Worm (Caenorhabditis elegans) whole organism, early embryonic: Measurements from ENCODE around the gene C06E2.2.

Source experiments
- B0310.2 ChIP-seq: sonication (generic microtip); optimal IDR thresholded peaks from 2 replicates; lab custom pipeline; 2016; ENCODE audit warnings: mild to moderate bottlenecking, missing genetic modification characterization, missing compliant biosample characterization
- F13C5.2 ChIP-seq: sonication (generic microtip); optimal IDR thresholded peaks from 2 replicates; lab custom pipeline; 2017; ENCODE audit warnings: mild to moderate bottlenecking, missing genetic modification characterization, inconsistent platforms, missing compliant biosample characterization
- aly-1 ChIP-seq: sonication (generic microtip); optimal IDR thresholded peaks from 2 replicates; lab custom pipeline; 2016; ENCODE audit warnings: missing genetic modification characterization, missing compliant biosample characterization
- ama-1 ChIP-seq: fragments of 150-350 bp; optimal IDR thresholded peaks from 2 replicates; lab custom pipeline; 2014
- ceh-13 ChIP-seq: fragments of 200-800 bp; sonication (Bioruptor generic); optimal IDR thresholded peaks from 2 replicates; lab custom pipeline; 2018; ENCODE audit warnings: mild to moderate bottlenecking, missing genetic modification characterization, missing compliant biosample characterization
- ceh-36 ChIP-seq: sonication (generic microtip); optimal IDR thresholded peaks from 2 replicates; lab custom pipeline; 2016; ENCODE audit warnings: missing genetic modification characterization, inconsistent platforms, missing compliant biosample characterization
- ets-7 ChIP-seq: sonication (generic microtip); optimal IDR thresholded peaks from 2 replicates; lab custom pipeline; 2016; ENCODE audit warnings: missing genotype, missing genetic modification characterization, missing compliant biosample characterization
- flt-1 ChIP-seq: fragments of 200-800 bp; sonication (Bioruptor generic); IDR thresholded peaks from 2 replicates; pipeline ENCODE4 v1.3.6; 2022; ENCODE audit warnings: missing genetic modification characterization, missing compliant biosample characterization
- hmbx-1 ChIP-seq: sonication (generic microtip); optimal IDR thresholded peaks from 2 replicates; lab custom pipeline; 2016; ENCODE audit warnings: mild to moderate bottlenecking, missing genetic modification characterization, missing compliant biosample characterization
- hmg-4 ChIP-seq: fragments of 200-800 bp; sonication (Bioruptor generic); optimal IDR thresholded peaks from 2 replicates; lab custom pipeline; 2018; ENCODE audit warnings: mild to moderate bottlenecking, missing genetic modification characterization, missing compliant biosample characterization
- hnd-1 ChIP-seq: sonication (generic microtip); optimal IDR thresholded peaks from 2 replicates; lab custom pipeline; 2016; ENCODE audit warnings: missing genetic modification characterization, missing compliant biosample characterization
- pes-1 ChIP-seq: fragments of 200-800 bp; sonication (Bioruptor generic); IDR thresholded peaks from 2 replicates; pipeline ENCODE4 v1.3.6; 2022; ENCODE audit warnings: missing genetic modification reagents, missing genetic modification characterization, missing compliant biosample characterization
- scrt-1 ChIP-seq: fragments of 200-800 bp; sonication (Bioruptor generic); IDR thresholded peaks from 2 replicates; pipeline ENCODE4 v1.3.6; 2022; ENCODE audit warnings: missing genetic modification characterization, missing compliant biosample characterization
- sea-1 ChIP-seq: fragments of 200-800 bp; sonication (Bioruptor generic); conservative IDR thresholded peaks from 2 replicates; pipeline ENCODE4 v1.3.6; 2022; ENCODE audit warnings: missing genetic modification characterization, missing compliant biosample characterization
- tbx-11 ChIP-seq: fragments of 200-800 bp; sonication (Bioruptor generic); IDR thresholded peaks from 2 replicates; pipeline ENCODE4 v1.3.6; 2022; ENCODE audit warnings: missing genetic modification characterization, missing compliant biosample characterization
- tbx-37 ChIP-seq: fragments of 200-800 bp; sonication (Bioruptor generic); conservative IDR thresholded peaks from 2 replicates; pipeline ENCODE4 v1.3.6; 2022; ENCODE audit warnings: missing genetic modification reagents, missing genetic modification characterization, missing compliant biosample characterization
- tra-4 ChIP-seq: sonication (generic microtip); optimal IDR thresholded peaks from 2 replicates; lab custom pipeline; 2017; ENCODE audit warnings: missing genetic modification characterization, missing compliant biosample characterization

The C06E2.2 gene

DNA sequence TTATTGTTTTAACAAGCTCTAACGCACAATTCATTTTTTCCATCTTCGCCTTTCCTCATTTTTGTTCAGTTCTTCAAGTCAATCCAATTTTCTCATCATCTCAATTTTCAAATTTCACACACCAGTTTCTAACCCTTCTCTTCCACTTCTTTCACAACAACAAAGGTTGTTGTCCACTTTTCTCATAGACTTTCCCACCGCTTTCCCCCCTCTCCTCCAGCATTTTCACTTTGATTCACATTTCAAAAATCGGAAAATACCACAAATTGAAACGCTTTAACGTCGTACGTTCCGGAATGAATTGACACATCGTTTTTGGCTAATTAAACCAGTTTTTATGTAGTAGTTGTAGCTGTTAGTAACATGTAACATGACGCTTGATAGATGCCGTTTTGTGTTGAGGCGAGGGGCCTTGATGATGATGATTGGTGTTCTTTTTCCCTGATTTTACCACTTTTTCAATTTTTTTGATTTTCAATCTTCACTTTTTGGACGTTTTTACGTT lies 10.9 kb downstream of the C06E2.2 start:
- TF ChIP-seq ama-1 (no peak), tra-4 (no peak), hmbx-1 (tag; lab: Kevin White, UChicago) (no peak), F13C5.2 (no peak), scrt-1 (GFP tag; lab: Robert Waterston, UW) (no peak), hnd-1 (no peak), aly-1 (tag; lab: Kevin White, UChicago) (no peak), hmg-4 (GFP tag; lab: Kevin White, UChicago) (no peak), sea-1 (GFP tag; lab: Robert Waterston, UW) (no peak), ceh-13 (no peak), ceh-36 (no peak), ets-7 (tag; lab: Kevin White, UChicago) (no peak), tbx-37 (no peak), tbx-11 (GFP tag; lab: Robert Waterston, UW) (no peak), B0310.2 (tag; lab: Kevin White, UChicago) (no peak), flt-1 (GFP tag; lab: Robert Waterston, UW) (no peak), pes-1 (GFP tag; lab: Robert Waterston, UW) (no peak)

DNA sequence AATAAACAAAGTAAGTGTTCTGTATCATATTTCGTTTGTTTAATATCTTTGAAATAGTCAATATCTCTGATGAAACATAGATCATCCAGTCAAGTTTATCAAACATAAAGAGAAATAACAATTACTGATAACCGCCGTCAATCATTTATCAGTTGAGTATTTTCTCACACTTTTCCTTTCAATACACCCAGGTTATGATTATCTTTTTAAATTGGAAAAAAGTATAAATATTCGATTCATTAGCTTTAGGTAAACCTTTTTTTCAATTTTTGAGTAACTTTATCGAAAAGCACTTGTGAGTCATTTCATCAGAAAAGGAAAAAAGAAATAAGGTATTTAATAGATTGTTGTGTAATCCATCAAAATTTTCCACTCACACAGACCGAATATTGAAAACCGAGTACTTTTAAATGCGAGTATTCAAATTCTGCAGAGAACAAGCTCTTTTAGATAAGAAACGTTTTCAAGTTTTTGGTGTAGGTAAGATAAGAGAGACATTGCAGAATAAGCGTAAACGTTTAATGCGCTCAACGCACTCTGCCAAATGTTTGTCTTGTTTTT lies 12.0 kb downstream of the C06E2.2 start:
- TF ChIP-seq pes-1 (GFP tag; lab: Robert Waterston, UW) = no peak
- TF ChIP-seq F13C5.2 = no peak
- no peak for TF ChIP-seq B0310.2 (tag; lab: Kevin White, UChicago)
- no peak for TF ChIP-seq aly-1 (tag; lab: Kevin White, UChicago)
- no peak for TF ChIP-seq tbx-11 (GFP tag; lab: Robert Waterston, UW)
- no peak for TF ChIP-seq hmg-4 (GFP tag; lab: Kevin White, UChicago)
- TF ChIP-seq flt-1 (GFP tag; lab: Robert Waterston, UW) = no peak
- TF ChIP-seq tra-4 = no peak

DNA sequence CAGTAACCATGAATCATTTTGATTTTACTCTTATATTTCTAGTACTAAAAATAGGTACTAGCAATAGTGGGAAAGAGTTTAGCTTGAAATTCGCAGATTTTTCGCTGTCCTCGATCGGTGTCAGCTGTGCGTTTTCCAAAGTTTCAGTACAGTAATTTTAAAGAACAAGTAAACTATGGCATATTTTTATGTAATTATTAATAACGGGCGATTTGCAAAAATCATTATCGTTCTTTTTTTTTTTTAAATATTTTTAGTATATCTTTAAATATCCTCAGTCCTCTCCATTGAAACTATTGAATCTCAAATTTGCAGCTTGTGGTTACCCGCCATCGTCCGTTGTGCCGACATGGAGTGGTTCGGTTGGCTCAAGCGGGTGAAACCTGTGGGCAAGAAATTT lies 13.4 kb downstream of the C06E2.2 start, which contains the start of gene C13E3.1:
C13E3.1 (plus strand) TSS at position 301 of the 400 bp plus-strand sequence.
- no peak for TF ChIP-seq ama-1
- TF ChIP-seq hmbx-1 (tag; lab: Kevin White, UChicago) = no peak
- TF ChIP-seq flt-1 (GFP tag; lab: Robert Waterston, UW) = no peak
- TF ChIP-seq sea-1 (GFP tag; lab: Robert Waterston, UW) = no peak
- TF ChIP-seq hnd-1 = no peak
- no peak for TF ChIP-seq hmg-4 (GFP tag; lab: Kevin White, UChicago)
- TF ChIP-seq tbx-37 = no peak
- TF ChIP-seq ceh-13 = no peak
- TF ChIP-seq tbx-11 (GFP tag; lab: Robert Waterston, UW) = no peak
- TF ChIP-seq pes-1 (GFP tag; lab: Robert Waterston, UW) = no peak
- no peak for TF ChIP-seq tra-4
- TF ChIP-seq ceh-36 = no peak
- no peak for TF ChIP-seq ets-7 (tag; lab: Kevin White, UChicago)

DNA sequence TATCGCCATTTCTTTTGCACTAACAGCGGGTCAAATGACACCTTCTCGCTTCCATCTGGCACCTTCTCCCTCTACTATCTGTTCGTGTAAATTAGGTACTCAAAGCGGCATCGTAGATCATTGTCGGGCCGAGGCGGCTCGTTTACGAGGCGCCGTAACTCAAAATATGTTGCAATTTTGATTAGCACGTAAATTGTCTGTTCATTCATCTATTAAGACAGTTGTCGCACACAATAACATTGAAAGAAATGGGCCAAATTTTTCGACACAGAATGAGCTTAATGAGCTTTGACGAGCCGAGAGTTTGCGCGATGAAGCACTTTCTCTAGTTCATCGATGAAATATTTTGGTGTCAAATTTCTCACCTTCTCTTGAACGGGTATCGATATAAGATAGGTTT lies 23.5 kb downstream of the C06E2.2 start:
- TF ChIP-seq ets-7 (tag; lab: Kevin White, UChicago) = no peak
- no peak for TF ChIP-seq aly-1 (tag; lab: Kevin White, UChicago)
- no peak for TF ChIP-seq hmg-4 (GFP tag; lab: Kevin White, UChicago)
- no peak for TF ChIP-seq F13C5.2
- TF ChIP-seq B0310.2 (tag; lab: Kevin White, UChicago) = no peak

DNA sequence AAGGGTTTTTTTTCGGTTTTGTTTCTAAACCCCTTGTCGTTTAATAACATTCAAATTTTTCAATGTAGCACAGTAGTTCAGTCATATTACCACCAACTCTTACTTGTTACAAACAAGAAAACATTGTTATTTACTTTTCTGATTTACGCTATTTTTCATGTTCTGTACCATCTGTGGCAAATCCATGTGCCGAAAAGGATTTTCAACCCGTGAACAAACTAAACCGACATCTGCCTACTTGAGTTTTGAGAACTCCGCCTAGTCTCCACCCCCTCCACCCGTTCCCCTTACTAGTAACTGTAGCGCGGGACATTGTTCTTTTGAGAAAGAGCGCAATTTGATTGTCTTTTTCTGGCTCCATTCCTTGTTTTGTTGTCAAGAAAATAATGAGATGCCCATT lies 25.6 kb downstream of the C06E2.2 start, which contains the start of gene ensh-1:
ensh-1 (plus strand) TSS at position 301 of the 400 bp plus-strand sequence.
- no peak for TF ChIP-seq scrt-1 (GFP tag; lab: Robert Waterston, UW)
- no peak for TF ChIP-seq tra-4
- TF ChIP-seq aly-1 (tag; lab: Kevin White, UChicago) = no peak
- TF ChIP-seq ceh-36 = no peak
- TF ChIP-seq flt-1 (GFP tag; lab: Robert Waterston, UW) = no peak
- TF ChIP-seq sea-1 (GFP tag; lab: Robert Waterston, UW) = no peak

DNA sequence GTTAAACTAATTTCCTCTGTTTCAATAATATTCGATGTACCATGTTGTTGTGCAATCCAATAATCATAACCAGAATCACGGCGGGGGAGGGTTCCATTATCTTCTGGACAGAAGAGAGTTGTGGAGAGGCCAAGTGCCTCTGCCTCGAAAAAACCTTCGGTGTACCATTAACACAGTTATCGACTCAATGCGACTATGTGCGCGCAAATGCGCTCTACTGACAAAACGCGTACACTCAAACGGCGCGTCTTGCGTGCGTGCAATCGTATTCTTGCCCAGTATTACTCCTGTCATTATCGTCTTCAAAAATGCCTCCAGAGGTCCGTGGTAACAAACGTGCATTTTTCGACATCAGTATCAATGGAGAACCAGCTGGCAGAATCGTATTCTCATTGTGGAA lies 31.6 kb downstream of the C06E2.2 start, which contains the start of gene cyn-8:
cyn-8 (plus strand) TSS at position 217 of the 400 bp plus-strand sequence.
- peak; percentile 58 for TF ChIP-seq hmg-4 (GFP tag; lab: Kevin White, UChicago)
- TF ChIP-seq flt-1 (GFP tag; lab: Robert Waterston, UW) = peak; percentile 42; the same call in 1 of the 2 replicates
- no peak for TF ChIP-seq tra-4

DNA sequence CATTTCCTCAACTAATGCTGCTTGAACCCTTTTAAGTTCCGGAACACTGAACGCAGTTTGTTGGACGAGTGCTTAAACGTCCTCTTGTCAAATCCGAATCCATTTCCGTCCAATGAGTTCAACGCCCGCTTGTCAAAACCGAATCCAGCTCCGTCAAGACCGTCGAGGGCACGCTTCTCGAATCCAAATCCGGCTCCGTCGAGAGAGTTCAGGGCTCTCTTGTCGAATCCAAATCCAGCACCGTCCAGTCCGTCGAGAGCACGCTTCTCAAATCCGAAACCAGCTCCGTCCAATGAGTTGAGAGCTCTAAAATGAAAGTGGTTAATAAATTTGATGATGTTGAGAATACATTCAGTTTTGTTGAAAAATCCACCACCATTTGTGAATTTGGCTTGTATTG lies 38.3 kb downstream of the C06E2.2 start:
- TF ChIP-seq ama-1 (no peak), hmg-4 (GFP tag; lab: Kevin White, UChicago) (no peak), sea-1 (GFP tag; lab: Robert Waterston, UW) (no peak), ceh-36 (no peak), flt-1 (GFP tag; lab: Robert Waterston, UW) (no peak), ets-7 (tag; lab: Kevin White, UChicago) (no peak), F13C5.2 (no peak), tra-4 (no peak), aly-1 (tag; lab: Kevin White, UChicago) (no peak), tbx-11 (GFP tag; lab: Robert Waterston, UW) (no peak), hmbx-1 (tag; lab: Kevin White, UChicago) (no peak), hnd-1 (no peak), pes-1 (GFP tag; lab: Robert Waterston, UW) (no peak), ceh-13 (no peak), scrt-1 (GFP tag; lab: Robert Waterston, UW) (no peak), B0310.2 (tag; lab: Kevin White, UChicago) (no peak), tbx-37 (no peak)

DNA sequence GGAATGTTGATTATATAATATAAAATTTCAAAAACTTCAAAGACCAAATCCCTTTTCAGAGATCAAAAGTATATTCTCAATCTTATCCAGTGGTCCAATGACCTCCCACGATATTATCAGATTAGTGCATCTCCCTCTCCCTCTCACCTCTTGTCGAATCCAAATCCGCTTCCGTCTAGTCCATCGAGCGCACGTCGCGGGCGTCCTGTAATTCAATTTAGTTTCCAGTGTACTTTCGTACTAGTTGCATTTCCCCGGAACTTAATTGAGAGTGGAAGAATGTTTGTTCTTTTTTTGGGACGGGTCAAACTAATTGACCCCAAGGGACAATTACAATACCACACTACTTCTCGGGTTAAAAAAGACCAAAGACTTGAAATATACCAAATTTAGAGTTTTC lies 39.3 kb downstream of the C06E2.2 start:
- TF ChIP-seq scrt-1 (GFP tag; lab: Robert Waterston, UW) = no peak
- TF ChIP-seq F13C5.2 = no peak
- no peak for TF ChIP-seq tra-4
- TF ChIP-seq ceh-36 = no peak
- TF ChIP-seq pes-1 (GFP tag; lab: Robert Waterston, UW) = no peak
- no peak for TF ChIP-seq aly-1 (tag; lab: Kevin White, UChicago)
- TF ChIP-seq sea-1 (GFP tag; lab: Robert Waterston, UW) = no peak
- no peak for TF ChIP-seq ama-1
- TF ChIP-seq ceh-13 = no peak
- TF ChIP-seq hmbx-1 (tag; lab: Kevin White, UChicago) = no peak
- TF ChIP-seq flt-1 (GFP tag; lab: Robert Waterston, UW) = no peak
- no peak for TF ChIP-seq tbx-11 (GFP tag; lab: Robert Waterston, UW)
- TF ChIP-seq hmg-4 (GFP tag; lab: Kevin White, UChicago) = no peak
- no peak for TF ChIP-seq B0310.2 (tag; lab: Kevin White, UChicago)
- TF ChIP-seq ets-7 (tag; lab: Kevin White, UChicago) = no peak
- no peak for TF ChIP-seq hnd-1
